Worm (Caenorhabditis elegans) whole organism, L4 larva: ENCODE results near the gene srm-3.
A peak's percentile ranks its signal among the peaks of the same experiment; 100 is the strongest.

ENCODE experiments used
- F10B5.3 ChIP-seq: sonication (generic microtip); optimal IDR thresholded peaks from 2 replicates; lab custom pipeline; 2016; ENCODE audit warnings: mild to moderate bottlenecking, missing genetic modification characterization, missing compliant biosample characterization
- F26F4.8 ChIP-seq: fragments of 200-800 bp; sonication (Bioruptor generic); conservative IDR thresholded peaks from 2 replicates; pipeline ENCODE4 v1.3.6; 2022; ENCODE audit warnings: missing genetic modification characterization, missing compliant biosample characterization
- T20F7.1 ChIP-seq: fragments of 200-800 bp; sonication (Bioruptor generic); optimal IDR thresholded peaks from 2 replicates; lab custom pipeline; 2018; ENCODE audit warnings: mild to moderate bottlenecking, missing genetic modification characterization, missing compliant biosample characterization
- T26A8.4 ChIP-seq: fragments of 200-800 bp; sonication (Bioruptor generic); IDR thresholded peaks from 2 replicates; pipeline ENCODE4 v1.3.6; 2022; ENCODE audit warnings: missing genetic modification characterization, missing compliant biosample characterization
- Y105C5A.15 ChIP-seq: fragments of 200-800 bp; sonication (Bioruptor generic); IDR thresholded peaks from 2 replicates; pipeline ENCODE4 v1.3.6; 2022; ENCODE audit warnings: missing genetic modification characterization, missing compliant biosample characterization
- Y48G9A.11 ChIP-seq: fragments of 200-800 bp; sonication (Bioruptor generic); IDR thresholded peaks from 2 replicates; pipeline ENCODE4 v1.3.6; 2022; ENCODE audit warnings: missing genetic modification reagents, missing genetic modification characterization, missing compliant biosample characterization
- ZK546.5 ChIP-seq, 2 experiments: sonication (generic microtip); optimal IDR thresholded peaks; 2 replicates each; lab custom pipeline; 2017; ENCODE audit warnings: missing biosample characterization in 2 of 2, missing genetic modification characterization in 2 of 2
- aha-1 ChIP-seq: fragments of 150-350 bp; peaks from one replicate; lab custom pipeline; 2014; ENCODE audit warnings: missing biosample characterization, missing genetic modification characterization
- ama-1 ChIP-seq: fragments of 150-350 bp; optimal IDR thresholded peaks from 2 replicates; lab custom pipeline; 2014; ENCODE audit warnings: inconsistent platforms, mixed read lengths
- ceh-28 ChIP-seq: fragments of 150-350 bp; optimal IDR thresholded peaks from 2 replicates; lab custom pipeline; 2014; ENCODE audit warnings: missing biosample characterization, missing genetic modification reagents, missing genetic modification characterization
- ceh-82 ChIP-seq: sonication (generic microtip); optimal IDR thresholded peaks from 2 replicates; lab custom pipeline; 2017; ENCODE audit warnings: missing biosample characterization, missing genetic modification characterization
- ces-1 ChIP-seq: fragments of 150-350 bp; sonication (generic microtip); optimal IDR thresholded peaks from 4 replicates; lab custom pipeline; 2014; ENCODE audit warnings: missing biosample characterization, missing genetic modification reagents, missing genetic modification characterization
- cey-2 ChIP-seq: sonication (generic microtip); optimal IDR thresholded peaks from 3 replicates; lab custom pipeline; 2017; ENCODE audit warnings: missing genetic modification characterization, mild to moderate bottlenecking, missing compliant biosample characterization, antibody characterized with exemption, borderline replicate concordance; ENCODE audit not compliant: insufficient read depth
- daf-12 ChIP-seq: fragments of 150-350 bp; optimal IDR thresholded peaks from 2 replicates; lab custom pipeline; 2014; ENCODE audit warnings: missing biosample characterization, missing genetic modification reagents, missing genetic modification characterization
- daf-16 ChIP-seq, 3 experiments: sonication (generic microtip); optimal IDR thresholded peaks; 2 replicates each; lab custom pipeline; 2016 to 2017; ENCODE audit warnings: missing genetic modification characterization in 3 of 3, missing genetic modification reagents in 3 of 3, mild to moderate bottlenecking in 2 of 3, missing compliant biosample characterization in 2 of 3, missing biosample characterization in 1 of 3, moderate library complexity in 1 of 3
- daf-19 ChIP-seq: fragments of 200-800 bp; sonication (Bioruptor generic); conservative IDR thresholded peaks from 2 replicates; pipeline ENCODE4 v1.3.6; 2022; ENCODE audit warnings: missing genetic modification characterization, missing compliant biosample characterization
- daf-8 ChIP-seq: fragments of 200-800 bp; sonication (Bioruptor generic); IDR thresholded peaks from 2 replicates; pipeline ENCODE4 v1.3.6; 2022; ENCODE audit warnings: missing genetic modification characterization, missing compliant biosample characterization
- dmd-8 ChIP-seq: fragments of 200-800 bp; sonication (Bioruptor generic); IDR thresholded peaks from 2 replicates; pipeline ENCODE4 v1.3.6; 2022; ENCODE audit warnings: missing genetic modification characterization, missing compliant biosample characterization
- dve-1 ChIP-seq: sonication (generic microtip); optimal IDR thresholded peaks from 2 replicates; lab custom pipeline; 2017; ENCODE audit warnings: antibody characterized with exemption, mild to moderate bottlenecking, missing genetic modification characterization, missing compliant biosample characterization; ENCODE audit not compliant: insufficient read depth
- fos-1 ChIP-seq: fragments of 150-350 bp; optimal IDR thresholded peaks from 2 replicates; lab custom pipeline; 2014; ENCODE audit warnings: missing biosample characterization, missing genetic modification characterization
- hlh-11 ChIP-seq: fragments of 200-800 bp; sonication (Bioruptor generic); optimal IDR thresholded peaks from 2 replicates; lab custom pipeline; 2018; ENCODE audit warnings: mild to moderate bottlenecking, missing genetic modification characterization, missing compliant biosample characterization
- hlh-30 ChIP-seq: sonication (generic microtip); optimal IDR thresholded peaks from 2 replicates; lab custom pipeline; 2017; ENCODE audit warnings: antibody characterized with exemption, mild to moderate bottlenecking, missing genetic modification characterization, missing compliant biosample characterization; ENCODE audit not compliant: insufficient read depth
- hmg-1.1 ChIP-seq: fragments of 200-800 bp; sonication (Bioruptor generic); IDR thresholded peaks from 2 replicates; pipeline ENCODE4 v1.3.6; 2022; ENCODE audit warnings: missing genetic modification reagents, missing genetic modification characterization, missing compliant biosample characterization
- lin-13 ChIP-seq: fragments of 150-350 bp; optimal IDR thresholded peaks from 2 replicates; lab custom pipeline; 2014; ENCODE audit warnings: missing biosample characterization, missing genetic modification reagents, missing genetic modification characterization
- lin-38 ChIP-seq: fragments of 200-800 bp; sonication (Bioruptor generic); IDR thresholded peaks from 2 replicates; pipeline ENCODE4 v1.3.6; 2022; ENCODE audit warnings: missing genetic modification reagents, missing genetic modification characterization, missing compliant biosample characterization
- lir-3 ChIP-seq: sonication (generic microtip); optimal IDR thresholded peaks from 2 replicates; lab custom pipeline; 2016; ENCODE audit warnings: mild to moderate bottlenecking, missing genetic modification characterization, missing compliant biosample characterization
- lsy-2 ChIP-seq, 2 experiments: fragments of 150-350 bp in 1 of 2; sonication (generic microtip) in 1 of 2; optimal IDR thresholded peaks; 2 replicates each; lab custom pipeline; 2014 to 2017; ENCODE audit warnings: missing biosample characterization in 2 of 2, missing genetic modification characterization in 2 of 2
- madf-9 ChIP-seq: fragments of 200-800 bp; sonication (Bioruptor generic); conservative IDR thresholded peaks from 2 replicates; pipeline ENCODE4 v1.3.6; 2022; ENCODE audit warnings: missing genetic modification reagents, missing genetic modification characterization, missing compliant biosample characterization
- mep-1 ChIP-seq: fragments of 150-350 bp; sonication (generic microtip); optimal IDR thresholded peaks from 3 replicates; lab custom pipeline; 2014; ENCODE audit warnings: missing biosample characterization, missing genetic modification characterization
- nhr-11 ChIP-seq: fragments of 150-350 bp; optimal IDR thresholded peaks from 2 replicates; lab custom pipeline; 2014; ENCODE audit warnings: missing biosample characterization, missing genetic modification characterization
- nhr-111 ChIP-seq: fragments of 200-800 bp; sonication (Bioruptor generic); optimal IDR thresholded peaks from 2 replicates; lab custom pipeline; 2018; ENCODE audit warnings: mild to moderate bottlenecking, missing genetic modification characterization, missing compliant biosample characterization
- nhr-25 ChIP-seq: sonication (generic microtip); optimal IDR thresholded peaks from 2 replicates; lab custom pipeline; 2017; ENCODE audit warnings: missing genetic modification characterization, mild to moderate bottlenecking, missing compliant biosample characterization, antibody characterized with exemption, moderate library complexity, borderline replicate concordance; ENCODE audit not compliant: insufficient read depth
- nhr-28 ChIP-seq: fragments of 150-350 bp; optimal IDR thresholded peaks from 2 replicates; lab custom pipeline; 2014; ENCODE audit warnings: missing biosample characterization, missing genetic modification characterization
- nhr-41 ChIP-seq: fragments of 200-800 bp; sonication (Bioruptor generic); IDR thresholded peaks from 2 replicates; pipeline ENCODE4 v1.3.6; 2022; ENCODE audit warnings: missing genetic modification reagents, missing genetic modification characterization, missing compliant biosample characterization
- nhr-76 ChIP-seq: fragments of 150-350 bp; optimal IDR thresholded peaks from 2 replicates; lab custom pipeline; 2014; ENCODE audit warnings: missing biosample characterization, missing genetic modification characterization
- pqm-1 ChIP-seq: sonication (generic microtip); optimal IDR thresholded peaks from 2 replicates; lab custom pipeline; 2017; ENCODE audit warnings: missing biosample characterization, missing genetic modification characterization
- unc-62 ChIP-seq, 3 experiments: fragments of 150-350 bp in 1 of 3; sonication (generic microtip); optimal IDR thresholded peaks in 2 of 3; peaks in 1 of 3; 1 replicate in 1 of 3; 2 replicates in 2 of 3; lab custom pipeline; 2014 to 2017; ENCODE audit warnings: missing biosample characterization in 3 of 3, missing genetic modification characterization in 3 of 3, missing genetic modification reagents in 3 of 3, missing genotype in 1 of 3
- vab-7 ChIP-seq: fragments of 200-800 bp; sonication (Bioruptor generic); IDR thresholded peaks from 2 replicates; pipeline ENCODE4 v1.3.6; 2022; ENCODE audit warnings: missing genetic modification reagents, missing genetic modification characterization, missing compliant biosample characterization
- zag-1 ChIP-seq: fragments of 150-350 bp; optimal IDR thresholded peaks from 2 replicates; lab custom pipeline; 2014; ENCODE audit warnings: missing biosample characterization, missing genetic modification characterization
- zfp-2 ChIP-seq: sonication (generic microtip); optimal IDR thresholded peaks from 2 replicates; lab custom pipeline; 2016; ENCODE audit warnings: mild to moderate bottlenecking, missing genetic modification characterization, missing compliant biosample characterization
- zip-11 ChIP-seq: fragments of 200-800 bp; sonication (Bioruptor generic); IDR thresholded peaks from 2 replicates; pipeline ENCODE4 v1.3.6; 2022; ENCODE audit warnings: missing genetic modification characterization, missing compliant biosample characterization
- zip-2 ChIP-seq: fragments of 150-350 bp; optimal IDR thresholded peaks from 2 replicates; lab custom pipeline; 2014; ENCODE audit warnings: missing biosample characterization, missing genetic modification characterization
- ztf-11 ChIP-seq: fragments of 150-350 bp; optimal IDR thresholded peaks from 2 replicates; lab custom pipeline; 2014; ENCODE audit warnings: missing biosample characterization, missing genetic modification characterization

Gene srm-3

ce11 chrIV:9633889-9634288 lies 14.9 kb upstream of the srm-3 start (continued):
- TF ChIP-seq lir-3 (tag; lab: Kevin White, UChicago) (no peak), nhr-41 (GFP tag; lab: Robert Waterston, UW) (no peak), F26F4.8 (GFP tag; lab: Robert Waterston, UW) (no peak), unc-62 (GFP tag; optimal IDR thresholded peaks at IDR 0.05 in 1 of 2; lab: Kevin White, UChicago) (no peak), unc-62 (tag; optimal IDR thresholded peaks at IDR 0.05; lab: Kevin White, UChicago) (no peak), ceh-28 (tag; lab: Kevin White, UChicago) (no peak), daf-8 (GFP tag; lab: Robert Waterston, UW) (no peak)

ce11 chrIV:9634848-9635247 lies 13.9 kb upstream of the srm-3 start, which contains the start of gene mca-1:
Gene mca-1, minus strand, starts transcription at chrIV:9634948.
- TF ChIP-seq aha-1 (tag; lab: Kevin White, UChicago) (peak; percentile 3), madf-9 (GFP tag; lab: Robert Waterston, UW) (no peak), Y48G9A.11 (GFP tag; lab: Robert Waterston, UW) (no peak), ztf-11 (no peak), lin-38 (GFP tag; lab: Robert Waterston, UW) (no peak)

- TF ChIP-seq T26A8.4 = no peak
- TF ChIP-seq nhr-76 = no peak
- TF ChIP-seq hmg-1.1 (GFP tag; lab: Robert Waterston, UW) = no peak
Measured at ce11 chrIV:9641925-9642324, 6.9 kb upstream of the srm-3 start, which contains the start of gene del-2. Gene del-2, minus strand, starts transcription at chrIV:9642025.

- TF ChIP-seq dmd-8 (GFP tag; lab: Robert Waterston, UW) (no peak), F10B5.3 (no peak), daf-19 (GFP tag; lab: Robert Waterston, UW) (no peak), zag-1 (no peak), Y105C5A.15 (GFP tag; lab: Robert Waterston, UW) (no peak), fos-1 (tag; lab: Kevin White, UChicago) (no peak), ZK546.5 (tag; optimal IDR thresholded peaks at IDR 0.05; lab: Kevin White, UChicago) (no peak), T20F7.1 (GFP tag; lab: Kevin White, UChicago) (no peak), zfp-2 (tag; lab: Kevin White, UChicago) (no peak), ama-1 (no peak), zip-11 (GFP tag; lab: Robert Waterston, UW) (no peak), pqm-1 (no peak)
Measured at ce11 chrIV:9643188-9643587, 5.6 kb upstream of the srm-3 start, which contains the start of gene degl-2. Gene degl-2, plus strand, starts transcription at chrIV:9643488.

ce11 chrIV:9647789-9648361 lies 907 bp upstream of the srm-3 start, which contains the start of gene amph-1:
Gene amph-1, minus strand, starts transcription at chrIV:9647873.
- TF ChIP-seq daf-19 (GFP tag; lab: Robert Waterston, UW) (no peak), cey-2 (tag; lab: Kevin White, UChicago) (peak; percentile 41), mep-1 (tag; lab: Kevin White, UChicago) (peak; percentile 35), hlh-30 (tag; lab: Kevin White, UChicago) (peak; percentile 28), nhr-111 (GFP tag; lab: Kevin White, UChicago) (no peak), dve-1 (tag; lab: Kevin White, UChicago) (peak; percentile 66), hmg-1.1 (GFP tag; lab: Robert Waterston, UW) (peak; percentile 44; the same call in 1 of the 2 replicates), vab-7 (no peak), nhr-28 (peak; percentile 56), daf-12 (no peak), ces-1 (GFP tag; lab: Kevin White, UChicago) (no peak), Y48G9A.11 (GFP tag; lab: Robert Waterston, UW) (no peak), lsy-2 (tag; optimal IDR thresholded peaks at IDR 0.05; lab: Kevin White, UChicago) (peak in 1 of 2 experiments; percentile 27), hlh-11 (tag; lab: Kevin White, UChicago) (peak; percentile 73), nhr-11 (tag; lab: Kevin White, UChicago) (peak; percentile 11), nhr-25 (tag; lab: Kevin White, UChicago) (no peak), zip-2 (tag; lab: Kevin White, UChicago) (no peak), ceh-82 (no peak), unc-62 (GFP tag; optimal IDR thresholded peaks at IDR 0.05 in 1 of 2; lab: Kevin White, UChicago) (peak in 1 of 2 experiments; percentile 76), unc-62 (tag; optimal IDR thresholded peaks at IDR 0.05; lab: Kevin White, UChicago) (no peak), daf-16 (GFP tag; optimal IDR thresholded peaks at IDR 0.05; lab: Kevin White, UChicago) (no peak), daf-16 (tag; optimal IDR thresholded peaks at IDR 0.05; lab: Kevin White, UChicago) (peak; percentile 19), lin-13 (GFP tag; lab: Kevin White, UChicago) (no peak)
